Worm (Caenorhabditis elegans): Measurements from ENCODE around the gene msp-57.

The msp-57 gene

ce11 chrIV:5111533-5111932, 49.2 kb downstream of the msp-57 start, which contains the start of gene AC7.3:
Gene AC7.3 (plus strand): TSS chrIV:5111833.
- TF ChIP-seq skn-1 (tag; optimal IDR thresholded peaks at IDR 0.05): no peak
- TF ChIP-seq nhr-23 (tag; optimal IDR thresholded peaks at IDR 0.05): no peak
- no peak for TF ChIP-seq crh-2 (tag; optimal IDR thresholded peaks at IDR 0.05)
- TF ChIP-seq aly-2 (tag; optimal IDR thresholded peaks at IDR 0.05): no peak
- no peak for TF ChIP-seq nhr-237 (tag; optimal IDR thresholded peaks at IDR 0.05)
- TF ChIP-seq nhr-129 (tag; optimal IDR thresholded peaks at IDR 0.05): no peak
- TF ChIP-seq dmd-4 (tag; optimal IDR thresholded peaks at IDR 0.05): no peak
- TF ChIP-seq unc-55 (GFP tag; optimal IDR thresholded peaks at IDR 0.05): no peak
- no peak for TF ChIP-seq egl-27 (tag; optimal IDR thresholded peaks at IDR 0.05)
- no peak for TF ChIP-seq peb-1 (tag; optimal IDR thresholded peaks at IDR 0.05)
- no peak for TF ChIP-seq ama-1 (optimal IDR thresholded peaks at IDR 0.05)
- TF ChIP-seq unc-39 (tag; optimal IDR thresholded peaks at IDR 0.05): no peak
- TF ChIP-seq unc-62 (GFP tag; optimal IDR thresholded peaks at IDR 0.05): no peak
- TF ChIP-seq C34F6.9 (tag; optimal IDR thresholded peaks at IDR 0.05): no peak
- no peak for TF ChIP-seq lin-13 (GFP tag; optimal IDR thresholded peaks at IDR 0.05)
- TF ChIP-seq zag-1 (tag; optimal IDR thresholded peaks at IDR 0.05): no peak
- no peak for TF ChIP-seq ceh-16 (tag; optimal IDR thresholded peaks at IDR 0.05)
- TF ChIP-seq ZK546.5 (tag; optimal IDR thresholded peaks at IDR 0.05): no peak
- TF ChIP-seq snpc-4 (tag; optimal IDR thresholded peaks at IDR 0.05): no peak
- TF ChIP-seq F13H6.1 (tag; optimal IDR thresholded peaks at IDR 0.05): no peak

All from whole organism, L2 larva.